Fruit fly (Drosophila melanogaster) whole organism, embryonic: ENCODE measurements around the gene CG31321.

Experiments
- Atf3 ChIP-seq: fragments of 200-800 bp; sonication (Bioruptor generic); optimal IDR thresholded peaks from 3 replicates; lab custom pipeline; 2016; ENCODE audit warnings: missing biosample characterization, missing genetic modification characterization
- B-H2 ChIP-seq: fragments of 200-800 bp; sonication (Bioruptor generic); optimal IDR thresholded peaks from 2 replicates; lab custom pipeline; 2018; ENCODE audit warnings: missing biosample characterization, mild to moderate bottlenecking, missing genetic modification characterization
- Bgb ChIP-seq: fragments of 200-800 bp; sonication (Bioruptor generic); IDR thresholded peaks from 2 replicates; pipeline ENCODE4 v1.3.6; 2022; ENCODE audit warnings: missing biosample characterization, missing genetic modification characterization; ENCODE audit not compliant: partially characterized antibody
- Blimp-1 ChIP-seq: fragments of 200-800 bp; sonication (Bioruptor generic); optimal IDR thresholded peaks from 3 replicates; lab custom pipeline; 2018; ENCODE audit warnings: missing biosample characterization, missing genetic modification characterization, mild to moderate bottlenecking, moderate library complexity, missing genetic modification reagents
- CG10209 ChIP-seq: fragments of 200-800 bp; sonication (Bioruptor generic); optimal IDR thresholded peaks from 3 replicates; lab custom pipeline; 2017; ENCODE audit warnings: missing biosample characterization, mild to moderate bottlenecking, missing genetic modification characterization, missing genetic modification reagents
- CG1024 ChIP-seq: fragments of 200-800 bp; sonication (Bioruptor generic); IDR thresholded peaks from 2 replicates; pipeline ENCODE4 v1.3.6; 2022; ENCODE audit warnings: missing biosample characterization, missing genetic modification characterization
- CG10979 ChIP-seq: fragments of 200-800 bp; sonication (Bioruptor generic); optimal IDR thresholded peaks from 2 replicates; lab custom pipeline; 2018; ENCODE audit warnings: missing biosample characterization, mild to moderate bottlenecking, missing genetic modification characterization, moderate library complexity
- CG11093 ChIP-seq: fragments of 200-800 bp; sonication (Bioruptor generic); IDR thresholded peaks from 3 replicates; pipeline ENCODE4 v1.3.6; 2022; ENCODE audit warnings: missing biosample characterization, missing genetic modification characterization
- CG11695 ChIP-seq: fragments of 200-800 bp; sonication (Bioruptor generic); IDR thresholded peaks from 3 replicates; pipeline ENCODE4 v1.3.6; 2022; ENCODE audit warnings: missing biosample characterization, missing genetic modification characterization
- CG12104 ChIP-seq: fragments of 200-800 bp; sonication (Bioruptor generic); optimal IDR thresholded peaks from 3 replicates; lab custom pipeline; 2016; ENCODE audit warnings: missing biosample characterization, missing genetic modification characterization
- CG12155 ChIP-seq: fragments of 200-800 bp; sonication (Bioruptor generic); optimal IDR thresholded peaks from 3 replicates; lab custom pipeline; 2016; ENCODE audit warnings: missing biosample characterization, missing genetic modification characterization
- CG12236 ChIP-seq: fragments of 200-800 bp; sonication (Bioruptor generic); optimal IDR thresholded peaks from 2 replicates; lab custom pipeline; 2016; ENCODE audit warnings: missing biosample characterization, missing genetic modification characterization
- CG13624 ChIP-seq: fragments of 200-800 bp; sonication (Bioruptor generic); optimal IDR thresholded peaks from 2 replicates; lab custom pipeline; 2016; ENCODE audit warnings: missing biosample characterization, missing genetic modification characterization
- CG13775 ChIP-seq: fragments of 200-800 bp; sonication (Bioruptor generic); optimal IDR thresholded peaks from 3 replicates; lab custom pipeline; 2017; ENCODE audit warnings: missing biosample characterization, mild to moderate bottlenecking, missing genetic modification characterization
- CG15269 ChIP-seq: fragments of 200-800 bp; sonication (Bioruptor generic); optimal IDR thresholded peaks from 2 replicates; lab custom pipeline; 2018; ENCODE audit warnings: missing biosample characterization, mild to moderate bottlenecking, missing genetic modification characterization, moderate library complexity
- CG17612 ChIP-seq: fragments of 200-800 bp; sonication (Bioruptor generic); IDR thresholded peaks from 2 replicates; pipeline ENCODE4 v1.3.6; 2022; ENCODE audit warnings: missing biosample characterization, missing genetic modification characterization
- CG2129 ChIP-seq: fragments of 200-800 bp; sonication (Bioruptor generic); IDR thresholded peaks from 2 replicates; pipeline ENCODE4 v1.3.6; 2022; ENCODE audit warnings: missing biosample characterization, missing genetic modification characterization; ENCODE audit not compliant: partially characterized antibody
- CG34376 ChIP-seq: fragments of 200-800 bp; sonication (Bioruptor generic); optimal IDR thresholded peaks from 2 replicates; lab custom pipeline; 2018; ENCODE audit warnings: missing biosample characterization, mild to moderate bottlenecking, missing genetic modification characterization
- CG3847 ChIP-seq: fragments of 200-800 bp; sonication (Bioruptor generic); IDR thresholded peaks from 2 replicates; pipeline ENCODE4 v1.3.6; 2022; ENCODE audit warnings: missing biosample characterization, missing genetic modification characterization
- CG4854 ChIP-seq: fragments of 200-800 bp; sonication (Bioruptor generic); optimal IDR thresholded peaks from 2 replicates; lab custom pipeline; 2016; ENCODE audit warnings: missing biosample characterization, missing genetic modification characterization, inconsistent platforms
- CG6175 ChIP-seq: fragments of 200-800 bp; sonication (Bioruptor generic); IDR thresholded peaks from 3 replicates; pipeline ENCODE4 v1.3.6; 2022; ENCODE audit warnings: missing biosample characterization, missing genetic modification characterization
- CG6854 ChIP-seq: fragments of 200-800 bp; sonication (Bioruptor generic); optimal IDR thresholded peaks from 3 replicates; lab custom pipeline; 2017; ENCODE audit warnings: missing biosample characterization, mild to moderate bottlenecking, missing genetic modification characterization
- CG8359 ChIP-seq: fragments of 200-800 bp; sonication (Bioruptor generic); optimal IDR thresholded peaks from 2 replicates; lab custom pipeline; 2017; ENCODE audit warnings: missing biosample characterization, mild to moderate bottlenecking, missing genetic modification characterization, borderline replicate concordance
- CG9797 ChIP-seq: fragments of 200-800 bp; sonication (Bioruptor generic); optimal IDR thresholded peaks from 3 replicates; lab custom pipeline; 2018; ENCODE audit warnings: missing biosample characterization, mild to moderate bottlenecking, missing genetic modification characterization
- Deaf1 ChIP-seq: fragments of 200-800 bp; optimal IDR thresholded peaks from 3 replicates; lab custom pipeline; 2019; ENCODE audit warnings: missing biosample characterization, mild to moderate bottlenecking, missing genetic modification characterization, moderate library complexity
- HmgZ ChIP-seq: fragments of 200-800 bp; sonication (Bioruptor generic); optimal IDR thresholded peaks from 2 replicates; lab custom pipeline; 2018; ENCODE audit warnings: missing biosample characterization, mild to moderate bottlenecking, missing genetic modification characterization
- Hr78 ChIP-seq, 2 experiments: fragments of 200-800 bp in 1 of 2; fragments of >200 bp in 1 of 2; sonication (Bioruptor generic) in 1 of 2; optimal IDR thresholded peaks; 2 replicates each; lab custom pipeline; 2017 to 2019; ENCODE audit warnings: missing biosample characterization in 2 of 2, missing genetic modification characterization in 2 of 2, mild to moderate bottlenecking in 1 of 2, moderate library complexity in 1 of 2
- Nf-YC ChIP-seq: fragments of 200-800 bp; optimal IDR thresholded peaks from 3 replicates; lab custom pipeline; 2019; ENCODE audit warnings: missing biosample characterization, mild to moderate bottlenecking, missing genetic modification characterization, moderate library complexity
- Six4 ChIP-seq: fragments of 200-800 bp; sonication (Bioruptor generic); optimal IDR thresholded peaks from 2 replicates; lab custom pipeline; 2016; ENCODE audit warnings: missing biosample characterization, missing genetic modification characterization
- Spps ChIP-seq: fragments of 200-800 bp; sonication (Bioruptor generic); optimal IDR thresholded peaks from 2 replicates; lab custom pipeline; 2018; ENCODE audit warnings: missing biosample characterization, mild to moderate bottlenecking, missing genetic modification characterization
- YL-1 ChIP-seq: fragments of 200-800 bp; sonication (Bioruptor generic); optimal IDR thresholded peaks from 3 replicates; lab custom pipeline; 2017; ENCODE audit warnings: missing biosample characterization, mild to moderate bottlenecking, missing genetic modification characterization
- cas ChIP-seq: fragments of 200-800 bp; sonication (Bioruptor generic); IDR thresholded peaks from 2 replicates; pipeline ENCODE4 v1.3.6; 2022; ENCODE audit warnings: missing biosample characterization, missing genetic modification characterization
- dpn ChIP-seq, 2 experiments: fragments of 200-800 bp; sonication (Bioruptor generic); optimal IDR thresholded peaks; 3 replicates each; lab custom pipeline; 2016; ENCODE audit warnings: missing biosample characterization in 2 of 2, missing genetic modification characterization in 2 of 2
- hbn ChIP-seq: fragments of 200-800 bp; sonication (Bioruptor generic); IDR thresholded peaks from 2 replicates; pipeline ENCODE4 v1.3.6; 2022; ENCODE audit warnings: missing biosample characterization, missing genetic modification characterization; ENCODE audit not compliant: partially characterized antibody
- hkb ChIP-seq, 2 experiments: fragments of 200-800 bp in 1 of 2; fragments of >200 bp in 1 of 2; sonication (Bioruptor generic) in 1 of 2; IDR thresholded peaks in 1 of 2; optimal IDR thresholded peaks in 1 of 2; 2 replicates each; pipeline versions ENCODE4 v1.3.6 to Lab custom; 2017 to 2022; ENCODE audit warnings: missing biosample characterization in 1 of 2, missing genetic modification characterization in 1 of 2
- kah ChIP-seq: fragments of 200-800 bp; sonication (Bioruptor generic); optimal IDR thresholded peaks from 2 replicates; lab custom pipeline; 2018; ENCODE audit warnings: missing biosample characterization, mild to moderate bottlenecking, missing genetic modification characterization
- luna ChIP-seq: fragments of 200-800 bp; sonication (Bioruptor generic); optimal IDR thresholded peaks from 2 replicates; lab custom pipeline; 2016; ENCODE audit warnings: missing biosample characterization, missing genetic modification characterization
- mirr ChIP-seq: fragments of 200-800 bp; sonication (Bioruptor generic); optimal IDR thresholded peaks from 3 replicates; lab custom pipeline; 2018; ENCODE audit warnings: missing biosample characterization, mild to moderate bottlenecking, missing genetic modification characterization
- nau ChIP-seq: fragments of 200-800 bp; sonication (Bioruptor generic); optimal IDR thresholded peaks from 3 replicates; lab custom pipeline; 2017; ENCODE audit warnings: missing biosample characterization, mild to moderate bottlenecking, missing genetic modification characterization, missing genetic modification reagents
- pb ChIP-seq: fragments of 200-800 bp; sonication (Bioruptor generic); optimal IDR thresholded peaks from 3 replicates; lab custom pipeline; 2016; ENCODE audit warnings: missing biosample characterization, missing genetic modification characterization
- sens ChIP-seq: fragments of 200-800 bp; sonication (Bioruptor generic); peaks from one replicate; lab custom pipeline; 2016; ENCODE audit warnings: missing biosample characterization, missing genetic modification characterization
- sens-2 ChIP-seq: fragments of 200-800 bp; sonication (Bioruptor generic); IDR thresholded peaks from 2 replicates; pipeline ENCODE4 v1.3.6; 2022; ENCODE audit warnings: missing biosample characterization, missing genetic modification characterization
- sr ChIP-seq: fragments of 200-800 bp; sonication (Bioruptor generic); IDR thresholded peaks from 3 replicates; pipeline ENCODE4 v1.3.6; 2022; ENCODE audit warnings: missing biosample characterization, missing genetic modification characterization
- stc ChIP-seq: fragments of 200-800 bp; sonication (Bioruptor generic); IDR thresholded peaks from 2 replicates; pipeline ENCODE4 v1.3.6; 2022; ENCODE audit warnings: missing biosample characterization, missing genetic modification characterization
- tap ChIP-seq: fragments of 200-800 bp; optimal IDR thresholded peaks from 3 replicates; lab custom pipeline; 2019; ENCODE audit warnings: missing biosample characterization, mild to moderate bottlenecking, missing genetic modification characterization, moderate library complexity
- tna ChIP-seq: fragments of 200-800 bp; sonication (Bioruptor generic); IDR thresholded peaks from 2 replicates; pipeline ENCODE4 v1.3.6; 2022; ENCODE audit warnings: missing biosample characterization, missing genetic modification characterization; ENCODE audit not compliant: partially characterized antibody
- twi ChIP-seq: fragments of 200-800 bp; optimal IDR thresholded peaks from 2 replicates; lab custom pipeline; 2019; ENCODE audit warnings: missing biosample characterization, mild to moderate bottlenecking, missing genetic modification characterization, moderate library complexity
- vnd ChIP-seq: fragments of 200-800 bp; sonication (Bioruptor generic); IDR thresholded peaks from 3 replicates; pipeline ENCODE4 v1.3.6; 2022; ENCODE audit warnings: missing biosample characterization, missing genetic modification characterization; ENCODE audit not compliant: partially characterized antibody
- wdn ChIP-seq: fragments of 200-800 bp; sonication (Bioruptor generic); IDR thresholded peaks from 2 replicates; pipeline ENCODE4 v1.3.6; 2022; ENCODE audit warnings: missing biosample characterization, missing genetic modification characterization
- wor ChIP-seq: fragments of 200-800 bp; sonication (Bioruptor generic); IDR thresholded peaks from 2 replicates; pipeline ENCODE4 v1.3.6; 2022; ENCODE audit warnings: missing biosample characterization, missing genetic modification characterization

Gene CG31321

dm6 chr3R:14315912-14316444 is 5.8 kb downstream of the CG31321 start, which contains the start of gene Set8 (continued):
- TF ChIP-seq hkb (optimal IDR thresholded peaks at IDR 0.05; lab: Kevin White, UChicago) (no peak), hkb (GFP tag; IDR thresholded peaks at IDR 0.05; lab: Robert Waterston, UW) (no peak), CG10979 (tag; lab: Kevin White, UChicago) (no peak), wdn (GFP tag; lab: Robert Waterston, UW) (no peak), CG10209 (no peak), CG11093 (GFP tag; lab: Robert Waterston, UW) (no peak), nau (GFP tag; lab: Kevin White, UChicago) (no peak), CG3847 (no peak), sens-2 (GFP tag; lab: Robert Waterston, UW) (no peak), CG34376 (GFP tag; lab: Kevin White, UChicago) (no peak), CG13624 (peak; percentile 0), tna (GFP tag; lab: Robert Waterston, UW) (no peak), vnd (GFP tag; lab: Robert Waterston, UW) (no peak), CG12155 (no peak), CG13775 (GFP tag; lab: Kevin White, UChicago) (no peak), HmgZ (peak; percentile 34), dpn (GFP tag; optimal IDR thresholded peaks at IDR 0.05; lab: Kevin White, UChicago) (no peak), CG6854 (GFP tag; lab: Kevin White, UChicago) (no peak), CG12104 (GFP tag; lab: Kevin White, UChicago) (no peak), sr (GFP tag; lab: Robert Waterston, UW) (no peak), CG11695 (GFP tag; lab: Robert Waterston, UW) (no peak), twi (no peak), wor (GFP tag; lab: Robert Waterston, UW) (no peak), CG8359 (GFP tag; lab: Kevin White, UChicago) (no peak), tap (no peak), CG6175 (GFP tag; lab: Robert Waterston, UW) (no peak), CG9797 (peak; percentile 91), CG15269 (tag; lab: Kevin White, UChicago) (no peak), hbn (GFP tag; lab: Robert Waterston, UW) (peak; percentile 35; the same call in 1 of the 2 replicates), Bgb (GFP tag; lab: Robert Waterston, UW) (peak; percentile 45; the same call in 1 of the 2 replicates), Deaf1 (tag; lab: Kevin White, UChicago) (no peak), CG2129 (GFP tag; lab: Robert Waterston, UW) (no peak), Spps (tag; lab: Kevin White, UChicago) (no peak), CG1024 (GFP tag; lab: Robert Waterston, UW) (no peak), Six4 (GFP tag; lab: Kevin White, UChicago) (no peak), Blimp-1 (GFP tag; lab: Kevin White, UChicago) (no peak), mirr (GFP tag; lab: Kevin White, UChicago) (no peak), sens (peak; percentile 74), stc (GFP tag; lab: Robert Waterston, UW) (no peak), kah (GFP tag; lab: Kevin White, UChicago) (no peak), Nf-YC (tag; lab: Kevin White, UChicago) (no peak), YL-1 (peak; percentile 87), CG12236 (GFP tag; lab: Kevin White, UChicago) (no peak), pb (GFP tag; lab: Kevin White, UChicago) (no peak), B-H2 (GFP tag; lab: Kevin White, UChicago) (no peak), luna (GFP tag; lab: Kevin White, UChicago) (no peak), cas (no peak), CG4854 (GFP tag; lab: Kevin White, UChicago) (no peak), Atf3 (GFP tag; lab: Kevin White, UChicago) (no peak), Hr78 (GFP tag; optimal IDR thresholded peaks at IDR 0.05; lab: Kevin White, UChicago) (no peak), CG17612 (GFP tag; lab: Robert Waterston, UW) (no peak)
